Fruit fly (Drosophila melanogaster) whole organism, larva: ENCODE data around the gene Ag5r2.
A peak's percentile ranks its signal among the peaks of the same experiment; 100 is the strongest.

Source experiments
- noc ChIP-seq: fragments of 200-800 bp; sonication (Bioruptor generic); optimal IDR thresholded peaks from 3 replicates; lab custom pipeline; 2019; ENCODE audit warnings: missing biosample characterization, mild to moderate bottlenecking, missing genetic modification characterization, moderate library complexity

The Ag5r2 gene

DNA sequence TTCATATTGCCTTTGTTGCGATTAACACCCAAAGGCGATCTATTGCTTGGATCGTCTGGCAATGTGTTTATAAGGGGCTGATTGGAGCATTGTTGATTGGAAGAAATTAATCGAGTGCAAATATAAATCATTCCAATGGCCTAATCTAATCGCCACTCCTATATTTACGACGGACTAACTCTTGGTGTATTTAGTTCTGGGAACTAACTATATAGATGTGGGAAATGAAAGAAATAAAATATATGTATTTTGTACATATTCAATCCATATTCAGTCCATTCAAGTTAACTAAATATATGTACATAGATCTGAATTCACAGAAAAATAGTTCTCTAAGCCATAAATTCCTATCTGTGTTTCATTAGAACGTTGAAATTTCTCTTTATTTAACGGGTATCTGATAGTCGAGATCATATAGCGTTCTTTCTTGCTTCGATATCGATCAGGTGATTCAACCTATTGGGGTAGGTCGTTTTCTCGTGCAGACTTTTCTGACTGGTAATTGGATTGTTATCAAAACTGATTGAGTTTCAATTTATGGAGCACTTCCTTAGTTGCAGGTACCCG lies at the start of gene Ag5r2:
Gene Ag5r2, minus strand, starts transcription at position 51 of the 567 bp plus-strand sequence.
- TF ChIP-seq noc = peak; percentile 76

DNA sequence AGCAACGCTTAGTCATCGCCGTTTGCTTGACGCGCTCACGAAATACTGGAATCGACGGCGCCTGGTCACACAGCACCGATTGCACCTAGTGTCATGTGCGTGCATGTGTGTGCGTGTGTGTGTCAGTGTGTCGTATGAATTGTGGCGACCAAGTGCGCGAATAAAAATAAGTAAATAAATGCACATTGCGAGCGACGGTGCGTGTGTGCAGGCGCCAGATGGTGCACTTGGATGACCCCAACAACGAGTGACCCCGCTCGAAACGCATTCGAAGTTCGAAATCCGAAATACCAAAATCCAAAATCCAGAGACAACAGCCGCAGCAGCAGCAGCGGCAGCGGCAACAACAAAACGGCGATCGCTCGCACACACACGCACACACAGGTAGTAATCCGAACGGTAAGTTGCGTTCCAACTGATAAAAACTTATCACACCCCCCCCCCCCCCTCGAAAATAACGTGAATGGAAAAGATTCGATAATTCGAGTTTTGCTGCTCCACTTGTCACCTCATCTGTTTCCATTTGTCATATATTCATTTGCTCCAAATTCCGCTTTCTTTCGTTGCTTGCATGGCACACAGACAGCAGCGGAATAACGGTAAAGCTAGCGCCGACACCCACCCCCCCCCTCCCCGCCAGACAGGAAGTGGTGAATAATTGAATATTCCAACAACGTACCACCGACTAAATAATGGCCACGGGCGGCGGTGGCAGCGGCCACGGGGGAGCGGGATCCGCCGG lies 48.9 kb upstream of the Ag5r2 start, which contains the start of gene CG14411:
Gene CG14411, plus strand, starts transcription at position 86 of the 742 bp plus-strand sequence.
- no peak for TF ChIP-seq noc

DNA sequence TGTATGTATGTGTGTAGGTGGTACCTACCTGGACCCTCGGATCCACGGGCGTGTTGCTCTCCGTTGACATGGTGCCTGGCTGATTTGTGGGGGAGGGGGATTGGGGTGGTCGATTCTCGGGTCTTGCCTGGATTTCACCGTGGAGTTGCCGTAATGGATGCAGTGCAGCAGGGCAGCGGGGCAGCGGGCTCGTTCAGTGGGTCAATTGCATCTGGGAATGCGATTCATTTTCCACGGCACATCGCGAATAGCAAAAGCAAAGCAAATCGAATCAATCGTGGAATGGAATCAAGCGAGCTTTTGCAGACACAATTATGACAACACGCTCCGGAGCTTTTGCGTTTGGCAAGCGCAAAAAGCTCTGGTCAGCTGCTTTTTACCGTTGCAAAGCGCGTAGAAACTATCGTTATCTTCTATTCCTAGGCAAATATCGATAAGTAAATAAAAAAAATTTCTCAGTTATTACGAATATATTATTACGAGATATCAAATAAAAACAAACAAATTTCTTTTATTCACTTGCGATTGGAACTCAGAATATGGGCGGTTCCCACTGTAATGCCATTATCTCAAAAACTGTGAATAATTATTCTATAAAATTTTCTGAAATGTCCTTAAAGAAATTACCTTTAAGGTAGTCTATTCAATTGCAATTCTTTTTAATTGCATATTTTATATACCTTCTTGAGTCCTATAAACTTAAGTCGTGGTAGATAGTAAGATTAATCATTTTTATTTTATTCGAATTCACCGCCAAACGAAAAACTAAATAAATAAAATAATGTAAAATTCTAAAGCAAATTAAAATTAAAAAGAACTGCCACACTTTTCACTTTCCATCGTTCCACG lies 48.1 kb upstream of the Ag5r2 start, which contains the start of gene CG14408:
Gene CG14408, minus strand, starts transcription at position 321 of the 849 bp plus-strand sequence.
- no peak for TF ChIP-seq noc

DNA sequence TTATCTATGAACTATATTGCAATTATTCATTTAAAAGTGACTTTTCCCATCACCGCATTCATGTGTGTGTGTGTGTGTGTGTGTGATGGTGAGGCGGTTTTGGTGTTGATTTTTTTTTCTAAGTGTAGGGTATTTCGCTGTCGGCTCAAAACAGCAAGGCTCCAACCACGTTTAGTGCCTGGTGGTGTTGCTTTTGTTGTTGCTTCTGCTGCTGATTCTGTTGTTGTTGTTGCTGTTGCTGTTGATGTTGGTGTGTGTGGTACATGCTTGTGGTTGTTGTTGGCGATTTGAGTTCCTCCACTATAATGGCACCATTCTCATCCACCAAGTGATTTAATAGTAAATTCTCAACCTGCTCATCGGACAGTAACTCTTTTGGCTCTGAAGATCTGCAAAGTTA lies 43.8 kb upstream of the Ag5r2 start:
- TF ChIP-seq noc = no peak

DNA sequence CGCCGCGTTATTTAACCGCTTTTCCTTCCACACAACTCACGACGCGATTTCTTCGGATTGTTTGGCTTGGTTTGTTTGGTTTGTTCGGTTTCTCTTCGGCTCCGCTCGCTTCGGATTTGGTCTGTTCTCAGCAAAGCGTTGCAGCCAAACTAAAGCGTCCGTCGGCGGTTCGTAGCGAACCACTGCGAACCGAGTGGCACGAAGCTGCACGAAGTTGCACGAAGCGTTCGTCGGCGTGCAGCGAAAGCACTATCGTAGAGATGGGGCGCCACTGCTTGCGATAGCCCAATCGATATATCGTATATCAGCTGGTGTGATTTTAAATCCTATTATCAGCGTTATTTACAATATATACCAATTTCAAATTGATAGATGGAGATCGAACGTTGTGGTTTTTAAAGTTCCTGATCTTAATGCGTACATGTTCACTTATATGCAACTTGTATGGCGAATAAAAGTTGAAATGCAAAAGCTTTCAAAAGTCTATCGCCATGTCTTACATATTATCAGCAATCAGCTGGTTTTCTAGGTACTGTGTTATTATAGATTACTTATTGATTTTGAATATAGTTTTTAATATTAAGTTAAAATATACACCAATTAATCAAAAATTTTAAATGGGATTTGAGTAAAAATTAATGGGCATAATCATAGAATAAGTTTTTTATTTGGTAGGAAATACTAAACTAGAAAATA lies 42.2 kb upstream of the Ag5r2 start, which contains the start of gene rut:
Gene rut, minus strand, starts transcription at position 152 of the 696 bp plus-strand sequence.
- TF ChIP-seq noc = no peak

DNA sequence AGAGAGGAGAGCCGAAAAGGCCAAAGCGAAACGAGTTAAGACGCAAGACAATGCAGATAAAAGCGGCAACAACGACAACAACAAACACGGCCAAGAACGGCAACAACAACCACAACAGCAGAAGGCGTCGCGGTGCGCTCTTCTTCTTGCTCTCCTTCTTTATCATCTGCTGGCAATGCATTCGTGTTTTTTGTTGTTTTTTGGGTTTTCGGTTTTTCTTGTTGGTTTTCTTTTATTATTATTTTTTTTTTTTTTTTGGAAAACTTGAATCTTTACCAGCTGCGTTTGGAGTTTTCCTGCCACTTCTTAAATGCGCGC lies 41.6 kb upstream of the Ag5r2 start:
- TF ChIP-seq noc = no peak

DNA sequence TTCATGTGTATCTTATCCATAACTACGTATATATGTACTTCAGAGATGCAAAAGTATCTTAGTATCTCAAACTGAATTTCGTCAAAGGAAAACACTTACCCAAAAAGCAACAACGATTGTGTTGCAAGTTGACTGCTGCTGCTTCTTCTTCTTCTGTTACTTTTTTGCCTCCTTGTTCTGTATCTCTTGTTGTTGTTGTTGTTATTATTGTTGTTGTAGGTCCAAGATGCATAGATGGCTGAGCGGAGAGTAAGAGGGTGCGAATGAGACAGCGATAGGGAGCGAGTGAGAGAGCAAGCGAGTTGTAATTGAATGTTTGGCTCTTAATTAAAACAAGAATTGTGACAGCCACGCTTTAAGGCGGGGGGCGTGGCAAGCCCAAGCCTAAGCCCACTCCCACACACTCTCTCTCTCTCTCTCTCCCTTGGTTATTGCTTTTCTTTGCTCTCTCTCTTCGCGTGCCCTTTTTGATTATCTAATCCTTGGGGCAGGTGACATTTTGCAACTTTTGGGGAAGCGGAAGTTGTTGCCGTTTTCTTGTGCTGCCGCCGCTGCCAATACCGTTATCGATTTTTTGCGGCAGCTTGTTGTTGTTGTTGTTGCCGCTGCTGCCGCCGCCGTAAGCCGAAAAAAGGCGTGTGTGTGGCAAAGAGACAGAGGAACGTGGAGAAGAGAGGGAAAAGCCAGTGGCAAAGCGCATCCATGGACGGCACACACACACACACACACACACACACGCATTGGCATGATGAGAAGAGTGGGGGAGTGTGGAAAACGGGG lies 41.0 kb upstream of the Ag5r2 start:
- no peak for TF ChIP-seq noc

DNA sequence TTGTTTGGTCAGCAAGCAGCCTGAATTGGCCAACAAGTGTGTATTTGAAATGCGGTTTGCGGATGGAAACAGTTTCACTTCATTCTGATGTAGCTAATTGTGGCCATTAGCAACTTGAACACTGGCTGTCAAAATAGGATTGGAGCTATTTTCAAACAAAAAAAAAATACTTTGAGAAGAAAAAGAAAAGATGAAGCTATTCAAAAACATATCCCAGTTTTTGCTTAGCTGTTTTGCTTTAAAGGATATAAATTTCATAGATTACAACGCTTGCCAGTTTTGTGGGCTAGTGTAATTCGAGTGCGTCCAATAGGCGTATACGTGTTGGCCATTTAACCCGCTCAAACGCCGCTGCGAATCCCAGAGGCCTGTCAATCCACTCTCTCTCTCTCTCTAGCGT lies 28.4 kb upstream of the Ag5r2 start:
- TF ChIP-seq noc = no peak

DNA sequence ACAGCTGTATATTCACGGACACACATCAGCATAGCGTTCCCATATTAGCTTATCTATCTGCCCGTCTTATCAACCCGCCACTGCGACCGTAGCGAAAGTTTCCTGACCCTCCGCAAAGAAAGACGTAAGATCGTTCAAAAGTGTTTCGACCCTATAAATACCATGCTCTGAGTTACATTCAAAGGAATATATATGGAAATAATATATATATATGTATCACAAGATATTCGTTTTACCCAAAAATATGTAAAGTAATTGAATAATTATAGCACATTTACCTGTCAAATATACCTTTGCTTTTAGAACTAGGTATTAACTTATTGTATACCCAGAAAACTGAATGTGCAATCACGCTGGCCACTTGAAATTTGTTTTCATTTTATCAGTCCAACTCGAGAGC lies 26.6 kb upstream of the Ag5r2 start:
- peak; percentile 66 for TF ChIP-seq noc

DNA sequence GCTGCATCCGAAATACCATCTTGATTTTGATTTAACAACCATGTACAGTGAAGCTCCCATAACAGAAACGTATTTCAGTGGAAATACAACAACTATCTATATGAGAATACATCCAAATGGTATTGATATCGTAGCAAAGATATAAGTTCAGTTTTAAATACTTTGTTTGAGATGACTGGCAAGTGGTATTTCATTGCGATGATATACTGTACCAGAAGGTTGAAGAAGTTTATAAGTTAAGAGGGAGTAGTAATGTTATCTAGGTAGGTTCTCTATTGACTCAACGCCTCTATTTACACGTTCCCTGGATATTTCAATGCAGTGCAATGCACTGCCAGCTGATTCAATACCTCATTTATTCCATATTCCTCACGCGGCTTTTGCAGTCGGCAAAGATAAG lies 21.8 kb upstream of the Ag5r2 start:
- TF ChIP-seq noc = no peak

DNA sequence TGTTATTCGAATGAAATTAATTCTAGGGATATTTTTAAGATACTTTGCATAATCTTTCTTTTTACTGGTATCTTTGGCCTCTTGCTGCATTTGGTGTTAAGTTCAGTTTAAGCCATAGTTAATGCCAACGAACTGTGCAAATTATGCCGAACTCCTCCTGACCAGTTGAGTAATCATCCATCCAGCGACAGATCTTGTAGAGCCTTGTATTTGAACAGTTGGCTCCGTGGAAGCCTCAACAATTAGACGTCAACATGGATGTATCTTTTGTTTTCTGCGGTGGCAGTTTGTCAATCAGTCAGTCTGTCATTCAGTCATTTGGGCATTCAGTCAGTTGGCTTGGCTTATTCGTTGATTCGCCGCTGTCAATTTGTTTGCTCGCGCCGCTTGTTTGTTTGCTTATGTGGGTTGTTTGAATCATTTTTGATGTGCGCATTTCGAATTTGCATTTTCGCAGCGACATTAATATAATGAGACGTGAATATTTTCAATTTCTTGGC lies 18.8 kb upstream of the Ag5r2 start:
- TF ChIP-seq noc = peak; percentile 8

DNA sequence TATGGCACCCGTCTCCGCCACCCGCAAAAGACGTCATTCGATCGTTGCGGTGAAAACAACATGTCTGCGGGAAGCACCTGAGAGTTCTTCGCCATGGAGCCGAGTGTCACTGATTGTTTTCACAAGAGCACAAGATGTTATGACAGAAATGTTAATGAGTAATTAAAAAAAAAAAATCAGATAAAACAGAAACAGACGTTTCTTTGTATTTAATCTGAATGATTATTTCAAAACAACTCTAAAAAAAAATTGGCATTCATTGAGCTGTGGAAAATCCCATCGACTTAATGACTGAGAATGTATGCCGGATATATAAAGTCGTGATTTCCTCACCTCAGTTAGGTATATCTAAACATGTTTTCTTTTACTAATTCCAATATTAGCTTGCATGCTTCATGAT lies 2.6 kb upstream of the Ag5r2 start, which contains the start of gene Ag5r:
Gene Ag5r, minus strand, starts transcription at position 101 of the 400 bp plus-strand sequence.
- no peak for TF ChIP-seq noc

DNA sequence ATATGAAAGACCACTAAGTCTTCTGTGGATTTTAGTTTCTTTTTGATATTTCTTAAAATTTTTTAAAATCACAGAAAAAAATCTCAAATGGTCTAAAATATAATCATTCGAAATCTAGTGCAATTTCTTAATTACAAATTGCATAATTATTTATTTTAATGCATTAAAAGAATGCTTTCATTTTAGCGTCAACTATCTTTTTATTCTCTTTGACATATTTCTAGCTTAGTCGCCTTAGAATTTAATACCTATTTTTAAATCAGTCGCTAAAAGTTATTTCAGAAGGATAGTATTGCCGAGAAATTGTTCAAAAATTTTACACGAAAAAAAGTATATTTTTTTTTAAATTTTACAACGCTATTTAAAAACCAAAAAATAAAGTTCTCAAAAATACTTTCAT lies 7.4 kb downstream of the Ag5r2 start, which contains the start of gene CG5347:
Gene CG5347, plus strand, starts transcription at position 301 of the 400 bp plus-strand sequence.
- TF ChIP-seq noc = no peak

DNA sequence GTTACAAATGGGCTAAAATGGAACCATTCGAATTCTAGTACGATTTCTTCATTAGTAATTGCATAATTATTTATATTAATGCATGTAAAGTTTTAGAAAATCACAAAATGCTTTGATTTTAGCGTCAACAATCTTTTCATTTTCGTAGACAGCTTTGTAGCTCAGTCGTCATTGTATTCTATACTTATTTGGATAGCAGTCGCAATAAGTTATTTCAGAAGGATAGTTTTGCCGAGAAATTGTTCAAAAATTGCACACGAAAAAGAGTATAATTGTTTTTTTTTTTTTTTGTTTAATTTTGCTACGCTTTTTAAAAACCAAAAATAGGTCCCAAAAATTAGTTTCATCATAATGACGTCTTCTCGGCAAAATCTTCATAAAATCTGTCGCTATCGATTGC lies 8.8 kb downstream of the Ag5r2 start, which contains the start of gene CG5334:
Gene CG5334, plus strand, starts transcription at position 301 of the 400 bp plus-strand sequence.
- TF ChIP-seq noc = no peak

DNA sequence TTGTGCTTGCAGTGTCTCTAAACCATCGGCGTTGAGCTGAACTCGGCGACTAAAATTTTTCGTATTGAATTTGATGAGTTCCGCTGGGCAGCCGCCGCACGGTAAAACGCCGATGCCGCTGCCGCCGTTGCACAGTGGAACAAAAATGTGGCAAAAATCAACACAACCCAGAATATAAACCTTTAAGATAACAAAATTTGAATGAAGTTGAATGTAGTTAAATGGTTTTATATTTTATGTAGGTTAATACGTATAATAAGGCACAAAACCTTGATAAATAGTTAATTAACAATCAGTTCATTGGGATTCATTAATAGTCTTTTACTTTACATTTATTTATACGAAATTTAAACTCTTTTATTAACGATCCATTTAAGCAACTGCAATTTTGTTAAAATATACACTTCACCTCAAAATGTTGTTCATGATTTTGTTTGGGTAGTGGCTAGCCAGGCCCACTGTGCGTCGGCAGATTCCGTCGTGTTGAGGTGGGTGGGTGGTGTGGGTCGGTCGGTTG lies 18.1 kb downstream of the Ag5r2 start, which contains the start of gene CG15890:
Gene CG15890, minus strand, starts transcription at position 51 of the 517 bp plus-strand sequence.
- no peak for TF ChIP-seq noc
